Worm (Caenorhabditis elegans) whole organism, midembryonic: ENCODE measurements around the gene C04A2.15.
A peak's percentile ranks its signal among the peaks of the same experiment; 100 is the strongest.

Source experiments
- T22C8.4 ChIP-seq: fragments of 200-800 bp; sonication (Bioruptor generic); IDR thresholded peaks from 2 replicates; pipeline ENCODE4 v1.3.6; 2022; ENCODE audit warnings: missing genetic modification characterization, missing compliant biosample characterization
- cog-1 ChIP-seq: sonication (generic microtip); optimal IDR thresholded peaks from 2 replicates; lab custom pipeline; 2016; ENCODE audit warnings: missing genetic modification characterization, missing compliant biosample characterization
- flt-1 ChIP-seq: fragments of 200-800 bp; sonication (Bioruptor generic); IDR thresholded peaks from 2 replicates; pipeline ENCODE4 v1.3.6; 2022; ENCODE audit warnings: missing genetic modification characterization, missing compliant biosample characterization
- klf-2 ChIP-seq: fragments of 200-800 bp; sonication (Bioruptor generic); conservative IDR thresholded peaks from 2 replicates; pipeline ENCODE4 v1.3.6; 2022; ENCODE audit warnings: missing genetic modification reagents, missing genetic modification characterization, missing compliant biosample characterization
- med-1 ChIP-seq: sonication (generic microtip); optimal IDR thresholded peaks from 2 replicates; lab custom pipeline; 2017; ENCODE audit warnings: missing genetic modification characterization, mild to moderate bottlenecking, missing compliant biosample characterization, antibody characterized with exemption, missing genetic modification reagents; ENCODE audit not compliant: insufficient read depth
- ref-1 ChIP-seq: fragments of 200-800 bp; sonication (Bioruptor generic); conservative IDR thresholded peaks from 2 replicates; pipeline ENCODE4 v1.3.6; 2022; ENCODE audit warnings: missing genetic modification reagents, missing genetic modification characterization, missing compliant biosample characterization
- tab-1 ChIP-seq: fragments of 200-800 bp; sonication (Bioruptor generic); IDR thresholded peaks from 2 replicates; pipeline ENCODE4 v1.3.6; 2022; ENCODE audit warnings: missing genetic modification characterization, missing compliant biosample characterization
- ztf-23 ChIP-seq: fragments of 200-800 bp; sonication (Bioruptor generic); IDR thresholded peaks from 2 replicates; pipeline ENCODE4 v1.3.6; 2022; ENCODE audit warnings: missing genetic modification reagents, missing genetic modification characterization, missing compliant biosample characterization
- ztf-29 ChIP-seq: fragments of 200-800 bp; sonication (Bioruptor generic); IDR thresholded peaks from 2 replicates; pipeline ENCODE4 v1.3.6; 2022; ENCODE audit warnings: missing genetic modification reagents, missing genetic modification characterization, missing compliant biosample characterization

C04A2.15 gene

ce11 chrII:6847917-6848379 is 4.1 kb upstream of the C04A2.15 start, which contains the start of gene tbc-6:
Gene tbc-6, plus strand, starts transcription at chrII:6848124.
- no peak for TF ChIP-seq flt-1
- TF ChIP-seq tab-1 (GFP tag; lab: Robert Waterston, UW), result no peak
- TF ChIP-seq ztf-29, result no peak
- no peak for TF ChIP-seq cog-1 (tag; lab: Kevin White, UChicago)
- no peak for TF ChIP-seq ztf-23 (GFP tag; lab: Robert Waterston, UW)
- TF ChIP-seq med-1 (GFP tag; lab: Kevin White, UChicago), result no peak
- TF ChIP-seq klf-2 (GFP tag; lab: Robert Waterston, UW), result no peak
- TF ChIP-seq T22C8.4 (GFP tag; lab: Robert Waterston, UW), result no peak
- TF ChIP-seq ref-1 (GFP tag; lab: Robert Waterston, UW), result no peak

- TF ChIP-seq T22C8.4 (GFP tag; lab: Robert Waterston, UW), result no peak
These were observed 2.7 kb upstream of the C04A2.15 start for ce11 chrII:6849308-6849707.

ce11 chrII:6853059-6853466 is 1.0 kb downstream of the C04A2.15 start:
- TF ChIP-seq med-1 (GFP tag; lab: Kevin White, UChicago), result peak; percentile 88
- TF ChIP-seq ref-1 (GFP tag; lab: Robert Waterston, UW), result peak; percentile 87
- TF ChIP-seq T22C8.4 (GFP tag; lab: Robert Waterston, UW), result peak; percentile 88
- peak; percentile 98 for TF ChIP-seq flt-1
- peak; percentile 81 for TF ChIP-seq klf-2 (GFP tag; lab: Robert Waterston, UW)
- TF ChIP-seq ztf-23 (GFP tag; lab: Robert Waterston, UW), result peak; percentile 88
- peak; percentile 87 for TF ChIP-seq ztf-29
- TF ChIP-seq tab-1 (GFP tag; lab: Robert Waterston, UW), result peak; percentile 95
- peak; percentile 74 for TF ChIP-seq cog-1 (tag; lab: Kevin White, UChicago)

- TF ChIP-seq med-1 (GFP tag; lab: Kevin White, UChicago) (no peak), flt-1 (no peak), ztf-23 (GFP tag; lab: Robert Waterston, UW) (no peak)
These were observed 6.2 kb downstream of the C04A2.15 start, which contains the start of gene dnj-5 for ce11 chrII:6858201-6858600. Gene dnj-5, minus strand, starts transcription at chrII:6858301.

- TF ChIP-seq ztf-29 (no peak), tab-1 (GFP tag; lab: Robert Waterston, UW) (0 out of 2 replicates have a peak, but pooled peaks have one; percentile 55), T22C8.4 (GFP tag; lab: Robert Waterston, UW) (no peak), cog-1 (tag; lab: Kevin White, UChicago) (peak; percentile 61), flt-1 (no peak), klf-2 (GFP tag; lab: Robert Waterston, UW) (no peak), ztf-23 (GFP tag; lab: Robert Waterston, UW) (peak; percentile 79), ref-1 (GFP tag; lab: Robert Waterston, UW) (no peak), med-1 (GFP tag; lab: Kevin White, UChicago) (no peak)
These were observed 6.8 kb downstream of the C04A2.15 start for ce11 chrII:6858835-6859234.

ce11 chrII:6860043-6860442 is 8.0 kb downstream of the C04A2.15 start:
- TF ChIP-seq ztf-23 (GFP tag; lab: Robert Waterston, UW) (no peak), ref-1 (GFP tag; lab: Robert Waterston, UW) (no peak), tab-1 (GFP tag; lab: Robert Waterston, UW) (no peak), med-1 (GFP tag; lab: Kevin White, UChicago) (no peak), T22C8.4 (GFP tag; lab: Robert Waterston, UW) (no peak), cog-1 (tag; lab: Kevin White, UChicago) (no peak), klf-2 (GFP tag; lab: Robert Waterston, UW) (no peak), flt-1 (no peak), ztf-29 (no peak)

ce11 chrII:6863652-6864051 is 11.6 kb downstream of the C04A2.15 start, which contains the start of gene aff-1:
Gene aff-1, minus strand, starts transcription at chrII:6863752.
- TF ChIP-seq med-1 (GFP tag; lab: Kevin White, UChicago), result no peak
- TF ChIP-seq T22C8.4 (GFP tag; lab: Robert Waterston, UW), result 0 out of 2 replicates have a peak, but pooled peaks have one; percentile 20

ce11 chrII:6870803-6871202 is 18.8 kb downstream of the C04A2.15 start, which contains the start of gene clhm-1:
Gene clhm-1, minus strand, starts transcription at chrII:6871009.
- TF ChIP-seq ztf-23 (GFP tag; lab: Robert Waterston, UW) (no peak), tab-1 (GFP tag; lab: Robert Waterston, UW) (no peak), ref-1 (GFP tag; lab: Robert Waterston, UW) (no peak), flt-1 (no peak), med-1 (GFP tag; lab: Kevin White, UChicago) (no peak)

- TF ChIP-seq med-1 (GFP tag; lab: Kevin White, UChicago) (no peak), flt-1 (no peak), cog-1 (tag; lab: Kevin White, UChicago) (no peak), tab-1 (GFP tag; lab: Robert Waterston, UW) (no peak), klf-2 (GFP tag; lab: Robert Waterston, UW) (no peak), ztf-23 (GFP tag; lab: Robert Waterston, UW) (no peak), ztf-29 (no peak)
These were observed 20.5 kb downstream of the C04A2.15 start, which contains the start of gene C44B7.5 for ce11 chrII:6872493-6872892. Gene C44B7.5, minus strand, starts transcription at chrII:6872593.

ce11 chrII:6876957-6877356 is 24.9 kb downstream of the C04A2.15 start, which contains the start of gene slc-36.5:
Gene slc-36.5, minus strand, starts transcription at chrII:6877057.
- no peak for TF ChIP-seq tab-1 (GFP tag; lab: Robert Waterston, UW)
- no peak for TF ChIP-seq ref-1 (GFP tag; lab: Robert Waterston, UW)
- TF ChIP-seq flt-1, result no peak
- TF ChIP-seq med-1 (GFP tag; lab: Kevin White, UChicago), result no peak
- TF ChIP-seq T22C8.4 (GFP tag; lab: Robert Waterston, UW), result no peak
- no peak for TF ChIP-seq klf-2 (GFP tag; lab: Robert Waterston, UW)
- TF ChIP-seq ztf-23 (GFP tag; lab: Robert Waterston, UW), result no peak
- TF ChIP-seq cog-1 (tag; lab: Kevin White, UChicago), result no peak
- TF ChIP-seq ztf-29, result no peak
